Fruit fly (Drosophila melanogaster) whole organism, wandering third instar larva: ENCODE measurements around the gene CG14377.

ENCODE experiments used
- CG32264 ChIP-seq: fragments of 200-800 bp; sonication (Bioruptor generic); optimal IDR thresholded peaks from 2 replicates; lab custom pipeline; 2016; ENCODE audit warnings: missing biosample characterization, missing genetic modification characterization
- CrebA ChIP-seq: fragments of 200-800 bp; sonication (Bioruptor generic); optimal IDR thresholded peaks from 2 replicates; lab custom pipeline; 2016; ENCODE audit warnings: missing biosample characterization, mild to moderate bottlenecking, missing genetic modification characterization, borderline replicate concordance
- Dfd ChIP-seq: fragments of >200 bp; optimal IDR thresholded peaks from 2 replicates; lab custom pipeline; 2017; ENCODE audit warnings: missing biosample characterization, missing genetic modification characterization
- Dif ChIP-seq: fragments of 200-275, 200-300 bp; sonication (Bioruptor generic); optimal IDR thresholded peaks from 2 replicates; lab custom pipeline; 2018; ENCODE audit warnings: missing biosample characterization, missing genetic modification characterization; ENCODE audit not compliant: partially characterized antibody
- HLH106 ChIP-seq: fragments of 200-800 bp; optimal IDR thresholded peaks from 3 replicates; lab custom pipeline; 2019; ENCODE audit warnings: missing biosample characterization, mild to moderate bottlenecking, missing genetic modification characterization, moderate library complexity
- Hnf4 ChIP-seq: fragments of 200-800 bp; sonication (Bioruptor generic); optimal IDR thresholded peaks from 2 replicates; lab custom pipeline; 2016; ENCODE audit warnings: missing biosample characterization, mild to moderate bottlenecking, missing genetic modification characterization
- Hr78 ChIP-seq: fragments of >200 bp; optimal IDR thresholded peaks from 2 replicates; lab custom pipeline; 2017; ENCODE audit warnings: missing biosample characterization, missing genetic modification characterization
- Mio ChIP-seq: sonication (Bioruptor generic); optimal IDR thresholded peaks from 2 replicates; lab custom pipeline; 2016; ENCODE audit warnings: missing biosample characterization, missing genetic modification characterization
- Myc ChIP-seq: fragments of >200 bp; optimal IDR thresholded peaks from 2 replicates; lab custom pipeline; 2017
- OdsH ChIP-seq: fragments of 200-800 bp; sonication (Bioruptor generic); optimal IDR thresholded peaks from 2 replicates; lab custom pipeline; 2016; ENCODE audit warnings: missing biosample characterization, mild to moderate bottlenecking, missing genetic modification characterization
- Rel ChIP-seq, 2 experiments: fragments of 200-800 bp; sonication (Bioruptor generic) in 1 of 2; optimal IDR thresholded peaks; 2 replicates in 1 of 2; 3 replicates in 1 of 2; lab custom pipeline; 2016 to 2019; ENCODE audit warnings: mild to moderate bottlenecking in 2 of 2, missing biosample characterization in 2 of 2, missing genetic modification characterization in 2 of 2, moderate library complexity in 1 of 2
- Sp1 ChIP-seq: fragments of 200-800 bp; sonication (Bioruptor generic); optimal IDR thresholded peaks from 3 replicates; lab custom pipeline; 2019; ENCODE audit warnings: missing biosample characterization, mild to moderate bottlenecking, missing genetic modification characterization, moderate library complexity
- Vsx2 ChIP-seq: fragments of 200-300, 225-300 bp; sonication (Bioruptor generic); optimal IDR thresholded peaks from 2 replicates; lab custom pipeline; 2018; ENCODE audit warnings: missing biosample characterization, missing genetic modification characterization; ENCODE audit not compliant: partially characterized antibody
- br ChIP-seq: fragments of 200-800 bp; sonication (Bioruptor generic); optimal IDR thresholded peaks from 2 replicates; lab custom pipeline; 2016; ENCODE audit warnings: missing biosample characterization, missing genetic modification characterization
- brk ChIP-seq: fragments of 200-800 bp; sonication (Bioruptor generic); optimal IDR thresholded peaks from 2 replicates; lab custom pipeline; 2016; ENCODE audit warnings: missing biosample characterization, mild to moderate bottlenecking, missing genetic modification characterization
- dl ChIP-seq, 2 experiments: fragments of 175-275, 200-275 bp in 1 of 2; fragments of 200-275 bp in 1 of 2; sonication (Bioruptor generic); optimal IDR thresholded peaks; lab custom pipeline; 2018; ENCODE audit warnings: mild to moderate bottlenecking in 2 of 2, missing biosample characterization in 2 of 2, missing genetic modification characterization in 2 of 2, moderate library complexity in 2 of 2; ENCODE audit not compliant: partially characterized antibody in 2 of 2, insufficient read depth in 1 of 2
- dmrt93B ChIP-seq: fragments of 200-800 bp; sonication (Bioruptor generic); optimal IDR thresholded peaks from 2 replicates; lab custom pipeline; 2018; ENCODE audit warnings: missing biosample characterization, mild to moderate bottlenecking, missing genetic modification characterization
- dsf ChIP-seq: sonication (Bioruptor generic); optimal IDR thresholded peaks from 2 replicates; lab custom pipeline; 2016; ENCODE audit warnings: missing biosample characterization, missing genetic modification characterization, borderline replicate concordance
- ey ChIP-seq: fragments of 200-800 bp; sonication (Bioruptor generic); optimal IDR thresholded peaks from 2 replicates; lab custom pipeline; 2016; ENCODE audit warnings: missing biosample characterization, missing genetic modification characterization
- fru ChIP-seq: fragments of 200-800 bp; sonication (Bioruptor generic); optimal IDR thresholded peaks from 3 replicates; lab custom pipeline; 2016; ENCODE audit warnings: missing biosample characterization, mild to moderate bottlenecking, missing genetic modification characterization
- h ChIP-seq: fragments of 200-800 bp; sonication (Bioruptor generic); optimal IDR thresholded peaks from 3 replicates; lab custom pipeline; 2016; ENCODE audit warnings: missing biosample characterization, mild to moderate bottlenecking, missing genetic modification characterization
- pan ChIP-seq: fragments of >200 bp; optimal IDR thresholded peaks from 2 replicates; lab custom pipeline; 2017
- psq ChIP-seq: fragments of 200-800 bp; sonication (Bioruptor generic); optimal IDR thresholded peaks from 3 replicates; lab custom pipeline; 2017; ENCODE audit warnings: missing biosample characterization, mild to moderate bottlenecking, missing genetic modification characterization, moderate library complexity
- rgr ChIP-seq: fragments of 200-800 bp; sonication (Bioruptor generic); optimal IDR thresholded peaks from 3 replicates; lab custom pipeline; 2016; ENCODE audit warnings: missing biosample characterization, mild to moderate bottlenecking, missing genetic modification characterization
- sage ChIP-seq: fragments of 200-800 bp; sonication (Bioruptor generic); optimal IDR thresholded peaks from 2 replicates; lab custom pipeline; 2016; ENCODE audit warnings: missing biosample characterization, mild to moderate bottlenecking, missing genetic modification characterization
- sv ChIP-seq: fragments of 200-800 bp; sonication (Bioruptor generic); optimal IDR thresholded peaks from 3 replicates; lab custom pipeline; 2016; ENCODE audit warnings: missing biosample characterization, missing genetic modification characterization
- tai ChIP-seq: sonication (Bioruptor generic); optimal IDR thresholded peaks from 2 replicates; lab custom pipeline; 2016; ENCODE audit warnings: missing biosample characterization, missing genetic modification characterization
- usp ChIP-seq: fragments of >200 bp; optimal IDR thresholded peaks from 2 replicates; lab custom pipeline; 2017; ENCODE audit warnings: missing biosample characterization, missing genetic modification characterization
- woc ChIP-seq: sonication (Bioruptor generic); optimal IDR thresholded peaks from 2 replicates; lab custom pipeline; 2016; ENCODE audit warnings: missing biosample characterization, mild to moderate bottlenecking, missing genetic modification characterization

The CG14377 gene

dm6 chr3R:13404841-13405441 is 7.3 kb downstream of the CG14377 start, which contains the start of gene yellow-e3:
TSS of gene yellow-e3 (minus strand) at chr3R:13404870.
- TF ChIP-seq h (GFP tag; lab: Kevin White, UChicago), result peak; percentile 6
- no peak for TF ChIP-seq Vsx2 (GFP tag; lab: Kevin White, UChicago)
- TF ChIP-seq dmrt93B, result no peak

dm6 chr3R:13406898-13407297 is 9.3 kb downstream of the CG14377 start, which contains the start of gene yellow-e2:
TSS of gene yellow-e2 (minus strand) at chr3R:13406998.
- TF ChIP-seq br (GFP tag; lab: Kevin White, UChicago) (no peak), sv (GFP tag; lab: Kevin White, UChicago) (no peak), Hr78 (GFP tag; lab: Kevin White, UChicago) (no peak), Mio (GFP tag; lab: Kevin White, UChicago) (no peak), Dif (no peak), dl (GFP tag; optimal IDR thresholded peaks at IDR 0.05; lab: Kevin White, UChicago; ENCODE audit: insufficient read depth in 1 of 2, partially characterized antibody in 2 of 2) (no peak), Rel (GFP tag; optimal IDR thresholded peaks at IDR 0.05; lab: Kevin White, UChicago) (no peak), Rel (tag; optimal IDR thresholded peaks at IDR 0.05; lab: Kevin White, UChicago) (no peak), OdsH (GFP tag; lab: Kevin White, UChicago) (no peak), CG32264 (GFP tag; lab: Kevin White, UChicago) (no peak), fru (GFP tag; lab: Kevin White, UChicago) (no peak), sage (GFP tag; lab: Kevin White, UChicago) (no peak), ey (GFP tag; lab: Kevin White, UChicago) (no peak)

- no peak for TF ChIP-seq sage (GFP tag; lab: Kevin White, UChicago)
- no peak for TF ChIP-seq dl (GFP tag; optimal IDR thresholded peaks at IDR 0.05; lab: Kevin White, UChicago; ENCODE audit: insufficient read depth in 1 of 2, partially characterized antibody in 2 of 2)
- no peak for TF ChIP-seq pan (lab: Kevin White, UChicago)
- no peak for TF ChIP-seq CG32264 (GFP tag; lab: Kevin White, UChicago)
- no peak for TF ChIP-seq Vsx2 (GFP tag; lab: Kevin White, UChicago)
- no peak for TF ChIP-seq dsf
Measured at dm6 chr3R:13412704-13413103, 15.1 kb downstream of the CG14377 start.

- TF ChIP-seq HLH106 (tag; lab: Kevin White, UChicago), result no peak
- no peak for TF ChIP-seq CG32264 (GFP tag; lab: Kevin White, UChicago)
- TF ChIP-seq Myc (lab: Kevin White, UChicago), result no peak
- TF ChIP-seq CrebA (GFP tag; lab: Kevin White, UChicago), result no peak
- TF ChIP-seq sage (GFP tag; lab: Kevin White, UChicago), result no peak
- TF ChIP-seq OdsH (GFP tag; lab: Kevin White, UChicago), result no peak
- TF ChIP-seq psq (GFP tag; lab: Kevin White, UChicago), result no peak
- no peak for TF ChIP-seq woc (GFP tag; lab: Kevin White, UChicago)
- no peak for TF ChIP-seq usp
- no peak for TF ChIP-seq dmrt93B
- TF ChIP-seq Hr78 (GFP tag; lab: Kevin White, UChicago), result no peak
- no peak for TF ChIP-seq rgr
- TF ChIP-seq Vsx2 (GFP tag; lab: Kevin White, UChicago), result no peak
- no peak for TF ChIP-seq Rel (GFP tag; optimal IDR thresholded peaks at IDR 0.05; lab: Kevin White, UChicago)
- TF ChIP-seq Rel (tag; optimal IDR thresholded peaks at IDR 0.05; lab: Kevin White, UChicago), result no peak
- no peak for TF ChIP-seq tai
Measured at dm6 chr3R:13415186-13415585, 17.6 kb downstream of the CG14377 start, which contains the start of gene yellow-e. TSS of gene yellow-e (minus strand) at chr3R:13415286.

- TF ChIP-seq Hr78 (GFP tag; lab: Kevin White, UChicago) (no peak), CrebA (GFP tag; lab: Kevin White, UChicago) (no peak), sage (GFP tag; lab: Kevin White, UChicago) (no peak), woc (GFP tag; lab: Kevin White, UChicago) (no peak), fru (GFP tag; lab: Kevin White, UChicago) (no peak), Rel (GFP tag; optimal IDR thresholded peaks at IDR 0.05; lab: Kevin White, UChicago) (no peak), Rel (tag; optimal IDR thresholded peaks at IDR 0.05; lab: Kevin White, UChicago) (no peak), psq (GFP tag; lab: Kevin White, UChicago) (no peak), OdsH (GFP tag; lab: Kevin White, UChicago) (no peak), Vsx2 (GFP tag; lab: Kevin White, UChicago) (no peak), Sp1 (GFP tag; lab: Kevin White, UChicago) (no peak), ey (GFP tag; lab: Kevin White, UChicago) (no peak), Hnf4 (no peak), Dfd (GFP tag; lab: Kevin White, UChicago) (no peak), dl (GFP tag; optimal IDR thresholded peaks at IDR 0.05; lab: Kevin White, UChicago; ENCODE audit: insufficient read depth in 1 of 2, partially characterized antibody in 2 of 2) (no peak), brk (GFP tag; lab: Kevin White, UChicago) (no peak), HLH106 (tag; lab: Kevin White, UChicago) (no peak)
Measured at dm6 chr3R:13417067-13417595, 19.5 kb downstream of the CG14377 start.
